Worm (Caenorhabditis elegans) whole organism, midembryonic: ENCODE results near the gene klp-3.

Experiments
- cog-1 ChIP-seq: sonication (generic microtip); optimal IDR thresholded peaks from 2 replicates; lab custom pipeline; 2016; ENCODE audit warnings: missing genetic modification characterization, missing compliant biosample characterization
- flt-1 ChIP-seq: fragments of 200-800 bp; sonication (Bioruptor generic); IDR thresholded peaks from 2 replicates; pipeline ENCODE4 v1.3.6; 2022; ENCODE audit warnings: missing genetic modification characterization, missing compliant biosample characterization
- klf-2 ChIP-seq: fragments of 200-800 bp; sonication (Bioruptor generic); conservative IDR thresholded peaks from 2 replicates; pipeline ENCODE4 v1.3.6; 2022; ENCODE audit warnings: missing genetic modification reagents, missing genetic modification characterization, missing compliant biosample characterization
- tab-1 ChIP-seq: fragments of 200-800 bp; sonication (Bioruptor generic); IDR thresholded peaks from 2 replicates; pipeline ENCODE4 v1.3.6; 2022; ENCODE audit warnings: missing genetic modification characterization, missing compliant biosample characterization
- ztf-23 ChIP-seq: fragments of 200-800 bp; sonication (Bioruptor generic); IDR thresholded peaks from 2 replicates; pipeline ENCODE4 v1.3.6; 2022; ENCODE audit warnings: missing genetic modification reagents, missing genetic modification characterization, missing compliant biosample characterization
- ztf-29 ChIP-seq: fragments of 200-800 bp; sonication (Bioruptor generic); IDR thresholded peaks from 2 replicates; pipeline ENCODE4 v1.3.6; 2022; ENCODE audit warnings: missing genetic modification reagents, missing genetic modification characterization, missing compliant biosample characterization

DNA sequence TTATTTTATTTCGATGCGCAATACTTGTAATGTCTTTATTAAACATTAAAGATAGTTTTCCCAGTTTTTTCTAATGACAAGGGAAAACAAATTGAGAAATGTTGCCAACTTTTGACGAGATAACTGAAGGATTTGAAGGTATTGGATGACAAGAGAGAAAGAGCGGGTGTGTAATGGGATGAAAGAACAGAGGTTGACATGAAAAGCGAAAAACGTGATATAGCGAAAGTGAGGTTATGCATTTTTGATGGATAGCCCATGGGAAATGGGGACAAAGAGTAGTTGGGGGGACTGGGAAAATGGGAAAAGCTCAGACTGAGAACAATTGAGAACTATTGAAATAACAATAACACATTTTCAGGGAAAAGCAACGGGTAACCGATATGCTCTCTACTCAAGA, 53.0 kb downstream of the klp-3 start:
- TF ChIP-seq flt-1 (GFP tag; lab: Robert Waterston, UW) (no peak), ztf-29 (GFP tag; lab: Robert Waterston, UW) (no peak), tab-1 (no peak), ztf-23 (GFP tag; lab: Robert Waterston, UW) (no peak), cog-1 (tag; lab: Kevin White, UChicago) (no peak), klf-2 (GFP tag; lab: Robert Waterston, UW) (no peak)
